Worm (Caenorhabditis elegans) whole organism, L2 larva: ENCODE results near the gene pgp-11.

Source experiments
- C34F6.9 ChIP-seq: fragments of 150-350 bp; optimal IDR thresholded peaks from 2 replicates; lab custom pipeline; 2014; ENCODE audit warnings: missing biosample characterization, missing genetic modification characterization
- R02D3.7 ChIP-seq: fragments of 150-350 bp; optimal IDR thresholded peaks from 2 replicates; lab custom pipeline; 2014; ENCODE audit warnings: missing biosample characterization, missing genetic modification characterization
- Y55F3AM.14 ChIP-seq: fragments of 200-800 bp; sonication (Bioruptor generic); optimal IDR thresholded peaks from 2 replicates; lab custom pipeline; 2018; ENCODE audit warnings: mild to moderate bottlenecking, missing genetic modification characterization, missing compliant biosample characterization
- ZK546.5 ChIP-seq: sonication (generic microtip); optimal IDR thresholded peaks from 2 replicates; lab custom pipeline; 2017; ENCODE audit warnings: missing biosample characterization, missing genetic modification characterization
- alr-1 ChIP-seq: fragments of 150-350 bp; optimal IDR thresholded peaks from 2 replicates; lab custom pipeline; 2014; ENCODE audit warnings: missing biosample characterization, missing genetic modification characterization
- aly-2 ChIP-seq: fragments of 150-350 bp; optimal IDR thresholded peaks from 2 replicates; lab custom pipeline; 2014; ENCODE audit warnings: missing biosample characterization, missing genetic modification characterization
- ama-1 ChIP-seq: fragments of 150-350 bp; optimal IDR thresholded peaks from 2 replicates; lab custom pipeline; 2018; ENCODE audit warnings: inconsistent platforms
- blmp-1 ChIP-seq: sonication (generic microtip); optimal IDR thresholded peaks from 2 replicates; lab custom pipeline; 2017; ENCODE audit warnings: missing genetic modification characterization, mild to moderate bottlenecking, missing compliant biosample characterization, antibody characterized with exemption, moderate library complexity; ENCODE audit not compliant: insufficient read depth
- ceh-16 ChIP-seq: fragments of 150-350 bp; optimal IDR thresholded peaks from 2 replicates; lab custom pipeline; 2014; ENCODE audit warnings: missing biosample characterization, missing genetic modification characterization
- ceh-82 ChIP-seq: fragments of 150-350 bp; optimal IDR thresholded peaks from 2 replicates; lab custom pipeline; 2014; ENCODE audit warnings: missing biosample characterization, missing genetic modification characterization
- crh-2 ChIP-seq: sonication (generic microtip); optimal IDR thresholded peaks from 2 replicates; lab custom pipeline; 2017; ENCODE audit warnings: missing biosample characterization, missing genetic modification characterization
- dmd-4 ChIP-seq: sonication (generic microtip); optimal IDR thresholded peaks from 2 replicates; lab custom pipeline; 2017; ENCODE audit warnings: missing biosample characterization, missing genetic modification characterization
- egl-27 ChIP-seq: sonication (generic microtip); optimal IDR thresholded peaks from 3 replicates; lab custom pipeline; 2017; ENCODE audit warnings: missing biosample characterization, missing genetic modification reagents, missing genetic modification characterization
- elt-1 ChIP-seq: fragments of 150-350 bp; optimal IDR thresholded peaks from 2 replicates; lab custom pipeline; 2014; ENCODE audit warnings: missing biosample characterization, missing genetic modification characterization
- elt-3 ChIP-seq: sonication (generic microtip); optimal IDR thresholded peaks from 2 replicates; lab custom pipeline; 2017; ENCODE audit warnings: missing biosample characterization, missing genetic modification characterization
- fos-1 ChIP-seq: fragments of 150-350 bp; optimal IDR thresholded peaks from 2 replicates; lab custom pipeline; 2014; ENCODE audit warnings: missing biosample characterization, missing genetic modification characterization
- gmeb-1 ChIP-seq: fragments of 150-350 bp; optimal IDR thresholded peaks from 2 replicates; lab custom pipeline; 2014; ENCODE audit warnings: missing biosample characterization, missing genetic modification characterization
- lin-11 ChIP-seq: fragments of 150-350 bp; sonication (generic microtip); optimal IDR thresholded peaks from 2 replicates; lab custom pipeline; 2014; ENCODE audit warnings: missing biosample characterization, missing genetic modification characterization, inconsistent platforms, mixed read lengths
- lin-13 ChIP-seq: fragments of 150-350 bp; optimal IDR thresholded peaks from 2 replicates; lab custom pipeline; 2014; ENCODE audit warnings: missing biosample characterization, missing genetic modification reagents, missing genetic modification characterization
- lin-39 ChIP-seq: fragments of 150-350 bp; optimal IDR thresholded peaks from 2 replicates; lab custom pipeline; 2014; ENCODE audit warnings: missing biosample characterization, missing genetic modification reagents, missing genetic modification characterization
- lsy-2 ChIP-seq, 2 experiments: fragments of 150-350 bp in 1 of 2; sonication (generic microtip) in 1 of 2; optimal IDR thresholded peaks; 2 replicates each; lab custom pipeline; 2014 to 2017; ENCODE audit warnings: missing biosample characterization in 2 of 2, missing genetic modification characterization in 2 of 2
- mab-5 ChIP-seq: fragments of 150-350 bp; optimal IDR thresholded peaks from 2 replicates; lab custom pipeline; 2014; ENCODE audit warnings: missing biosample characterization, missing genetic modification characterization
- mbf-1 ChIP-seq: sonication (generic microtip); optimal IDR thresholded peaks from 2 replicates; lab custom pipeline; 2017; ENCODE audit warnings: missing biosample characterization, missing genetic modification characterization
- mdl-1 ChIP-seq, 2 experiments: fragments of 150-350 bp in 1 of 2; sonication (generic microtip) in 1 of 2; optimal IDR thresholded peaks; 2 replicates each; lab custom pipeline; 2017; ENCODE audit warnings: missing biosample characterization in 2 of 2, missing genetic modification characterization in 2 of 2
- nhr-10 ChIP-seq: sonication (generic microtip); optimal IDR thresholded peaks from 2 replicates; lab custom pipeline; 2017; ENCODE audit warnings: missing biosample characterization, missing genetic modification characterization
- nhr-11 ChIP-seq: fragments of 150-350 bp; optimal IDR thresholded peaks from 2 replicates; lab custom pipeline; 2014; ENCODE audit warnings: missing biosample characterization, missing genetic modification characterization
- nhr-12 ChIP-seq: fragments of 150-350 bp; optimal IDR thresholded peaks from 2 replicates; lab custom pipeline; 2014; ENCODE audit warnings: missing biosample characterization, missing genetic modification characterization
- nhr-129 ChIP-seq: fragments of 150-350 bp; optimal IDR thresholded peaks from 2 replicates; lab custom pipeline; 2014; ENCODE audit warnings: missing biosample characterization, missing genetic modification characterization
- nhr-21 ChIP-seq: fragments of 150-350 bp; optimal IDR thresholded peaks from 2 replicates; lab custom pipeline; 2014; ENCODE audit warnings: missing biosample characterization, missing genetic modification characterization
- nhr-23 ChIP-seq: fragments of 150-350 bp; optimal IDR thresholded peaks from 2 replicates; lab custom pipeline; 2014; ENCODE audit warnings: missing biosample characterization, missing genetic modification reagents, missing genetic modification characterization
- nhr-237 ChIP-seq: fragments of 150-350 bp; optimal IDR thresholded peaks from 2 replicates; lab custom pipeline; 2014; ENCODE audit warnings: missing biosample characterization, missing genetic modification characterization
- nhr-25 ChIP-seq: fragments of 150-350 bp; sonication (generic microtip); optimal IDR thresholded peaks from 3 replicates; lab custom pipeline; 2014; ENCODE audit warnings: missing biosample characterization, missing genetic modification characterization
- nhr-6 ChIP-seq: fragments of 150-350 bp; optimal IDR thresholded peaks from 2 replicates; lab custom pipeline; 2014; ENCODE audit warnings: missing biosample characterization, missing genetic modification characterization
- nhr-77 ChIP-seq: fragments of 150-350 bp; optimal IDR thresholded peaks from 2 replicates; lab custom pipeline; 2014; ENCODE audit warnings: missing biosample characterization, missing genetic modification characterization
- peb-1 ChIP-seq: fragments of 150-350 bp; optimal IDR thresholded peaks from 2 replicates; lab custom pipeline; 2014; ENCODE audit warnings: missing biosample characterization, missing genetic modification characterization
- sem-4 ChIP-seq: fragments of 150-350 bp; optimal IDR thresholded peaks from 2 replicates; lab custom pipeline; 2014; ENCODE audit warnings: missing biosample characterization, missing genetic modification reagents, missing genetic modification characterization
- skn-1 ChIP-seq: sonication (generic microtip); optimal IDR thresholded peaks from 2 replicates; lab custom pipeline; 2017; ENCODE audit warnings: missing biosample characterization, missing genetic modification characterization
- sma-3 ChIP-seq: sonication (generic microtip); optimal IDR thresholded peaks from 2 replicates; lab custom pipeline; 2016; ENCODE audit warnings: missing genetic modification reagents, missing genetic modification characterization, missing compliant biosample characterization
- sma-9 ChIP-seq, 2 experiments: fragments of 150-350 bp in 1 of 2; sonication (generic microtip) in 1 of 2; optimal IDR thresholded peaks; 2 replicates each; lab custom pipeline; 2014 to 2016; ENCODE audit warnings: missing genetic modification characterization in 2 of 2, mild to moderate bottlenecking in 1 of 2, missing biosample characterization in 1 of 2, missing compliant biosample characterization in 1 of 2, missing genetic modification reagents in 1 of 2, moderate library complexity in 1 of 2
- snpc-4 ChIP-seq: fragments of 150-350 bp; optimal IDR thresholded peaks from 2 replicates; lab custom pipeline; 2014; ENCODE audit warnings: missing biosample characterization, missing genetic modification characterization
- unc-39 ChIP-seq: fragments of 150-350 bp; optimal IDR thresholded peaks from 2 replicates; lab custom pipeline; 2014; ENCODE audit warnings: missing biosample characterization, missing genetic modification characterization
- unc-55 ChIP-seq: fragments of 150-350 bp; sonication (generic microtip); optimal IDR thresholded peaks from 3 replicates; lab custom pipeline; 2014; ENCODE audit warnings: missing biosample characterization, missing genetic modification reagents, missing genetic modification characterization
- unc-62 ChIP-seq: fragments of 150-350 bp; optimal IDR thresholded peaks from 2 replicates; lab custom pipeline; 2014; ENCODE audit warnings: missing biosample characterization, missing genetic modification reagents, missing genetic modification characterization
- zag-1 ChIP-seq: fragments of 150-350 bp; optimal IDR thresholded peaks from 2 replicates; lab custom pipeline; 2014; ENCODE audit warnings: missing biosample characterization, missing genetic modification characterization
- ztf-1 ChIP-seq: fragments of 200-800 bp; sonication (Bioruptor generic); conservative IDR thresholded peaks from 2 replicates; pipeline ENCODE4 v1.3.6; 2022; ENCODE audit warnings: missing genetic modification characterization, missing compliant biosample characterization
- ztf-11 ChIP-seq: sonication (generic microtip); optimal IDR thresholded peaks from 2 replicates; lab custom pipeline; 2017; ENCODE audit warnings: missing biosample characterization, missing genetic modification characterization
- ztf-4 ChIP-seq: fragments of 150-350 bp; optimal IDR thresholded peaks from 2 replicates; lab custom pipeline; 2014; ENCODE audit warnings: missing biosample characterization, missing genetic modification characterization

pgp-11 gene

DNA sequence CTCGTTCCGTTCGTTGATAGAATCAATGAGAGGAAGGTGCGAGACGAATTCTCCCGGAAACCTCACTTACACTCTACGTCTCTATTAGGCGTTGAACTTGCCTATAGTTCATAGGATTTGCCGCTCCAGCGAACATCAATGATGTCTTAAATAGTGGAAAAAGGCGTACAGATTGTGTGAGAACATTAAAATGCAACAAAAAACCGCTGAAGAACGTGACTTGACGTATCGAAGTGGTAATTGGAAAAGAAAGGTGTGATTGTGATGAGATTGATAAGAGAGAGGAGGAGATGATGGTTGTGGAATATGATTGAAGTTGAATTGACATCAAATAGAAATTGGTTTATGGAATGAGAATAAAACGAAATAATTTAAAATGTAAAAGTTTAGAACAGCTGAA is 30.0 kb upstream of the pgp-11 start:
- TF ChIP-seq fos-1 (tag; lab: Kevin White, UChicago) (peak; percentile 46), C34F6.9 (tag; lab: Kevin White, UChicago) (no peak), elt-3 (tag; lab: Kevin White, UChicago) (no peak), alr-1 (tag; lab: Kevin White, UChicago) (no peak), ZK546.5 (no peak)

DNA sequence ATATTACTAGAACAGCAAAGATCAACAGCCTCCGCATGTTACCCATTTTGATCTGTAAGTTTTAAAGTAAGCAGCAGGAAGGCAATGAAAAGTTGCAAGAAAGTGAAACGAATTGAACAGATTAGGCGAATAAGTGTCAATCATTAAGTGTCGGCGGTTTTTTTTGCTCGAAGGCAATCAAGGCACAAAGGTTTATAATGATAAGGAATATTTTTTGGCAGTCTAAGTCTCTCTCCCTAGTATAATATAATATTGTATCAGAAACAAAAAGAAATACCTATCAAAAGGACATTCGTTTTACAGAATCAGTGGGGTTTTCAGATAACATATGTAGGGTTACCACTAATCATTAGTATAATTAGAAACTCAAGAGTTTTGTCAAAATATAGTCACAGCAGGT is 28.6 kb upstream of the pgp-11 start, which contains the start of gene nrf-6:
Gene nrf-6, minus strand, starts transcription at position 52 of the 400 bp plus-strand sequence.
- TF ChIP-seq unc-55 (GFP tag; lab: Kevin White, UChicago) (no peak), fos-1 (tag; lab: Kevin White, UChicago) (peak; percentile 56)

DNA sequence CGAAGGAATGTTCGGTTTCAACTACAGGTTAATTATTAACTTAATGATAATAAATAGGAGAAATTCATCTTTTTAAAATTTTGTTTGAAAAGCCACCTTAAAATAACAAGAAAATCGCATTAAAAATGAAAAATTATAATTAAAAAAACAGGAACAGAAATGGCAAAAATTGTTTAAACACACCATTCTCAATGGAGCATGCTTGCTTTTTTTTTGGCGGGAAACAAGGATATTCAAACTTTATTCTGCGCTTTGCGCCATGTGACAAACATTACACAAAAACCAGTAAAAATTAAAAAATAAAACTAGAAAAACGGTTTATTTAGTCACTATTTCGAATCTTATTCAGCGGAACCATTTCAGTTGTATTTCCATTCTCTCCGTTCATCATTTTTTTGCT is 24.7 kb upstream of the pgp-11 start:
- TF ChIP-seq ztf-11 (tag; lab: Kevin White, UChicago) = no peak
- no peak for TF ChIP-seq nhr-11

ce11 chrII:8028246-8028694 is 24.2 kb upstream of the pgp-11 start:
- peak; percentile 61 for TF ChIP-seq sem-4 (tag; lab: Kevin White, UChicago)
- TF ChIP-seq lsy-2 (tag; optimal IDR thresholded peaks at IDR 0.05; lab: Kevin White, UChicago) = peak; percentile 60 to 79
- TF ChIP-seq egl-27 (tag; lab: Kevin White, UChicago) = peak; percentile 55
- peak; percentile 94 for TF ChIP-seq Y55F3AM.14
- peak; percentile 50 for TF ChIP-seq nhr-25 (tag; lab: Kevin White, UChicago)
- no peak for TF ChIP-seq dmd-4 (tag; lab: Kevin White, UChicago)
- peak; percentile 53 for TF ChIP-seq nhr-6 (tag; lab: Kevin White, UChicago)
- no peak for TF ChIP-seq blmp-1
- TF ChIP-seq aly-2 (tag; lab: Kevin White, UChicago) = no peak
- peak; percentile 79 for TF ChIP-seq C34F6.9 (tag; lab: Kevin White, UChicago)
- no peak for TF ChIP-seq lin-39 (tag; lab: Kevin White, UChicago)
- TF ChIP-seq nhr-23 (tag; lab: Kevin White, UChicago) = no peak
- TF ChIP-seq skn-1 = no peak
- no peak for TF ChIP-seq nhr-10 (tag; lab: Kevin White, UChicago)
- peak; percentile 35 for TF ChIP-seq unc-62 (GFP tag; lab: Kevin White, UChicago)
- peak; percentile 85 for TF ChIP-seq nhr-129
- TF ChIP-seq ZK546.5 = peak; percentile 16
- no peak for TF ChIP-seq unc-39
- TF ChIP-seq elt-3 (tag; lab: Kevin White, UChicago) = no peak
- TF ChIP-seq nhr-237 (tag; lab: Kevin White, UChicago) = no peak
- TF ChIP-seq lin-11 (tag; lab: Kevin White, UChicago) = peak; percentile 73
- peak; percentile 80 for TF ChIP-seq lin-13 (GFP tag; lab: Kevin White, UChicago)
- no peak for TF ChIP-seq nhr-12 (tag; lab: Kevin White, UChicago)
- no peak for TF ChIP-seq ztf-1
- TF ChIP-seq alr-1 (tag; lab: Kevin White, UChicago) = no peak
- peak in 1 of 2 experiments; percentile 68 for TF ChIP-seq mdl-1 (tag; optimal IDR thresholded peaks at IDR 0.05; lab: Kevin White, UChicago)
- TF ChIP-seq fos-1 (tag; lab: Kevin White, UChicago) = peak; percentile 67
- TF ChIP-seq crh-2 (tag; lab: Kevin White, UChicago) = peak; percentile 80
- peak; percentile 82 for TF ChIP-seq sma-3 (GFP tag; lab: Kevin White, UChicago)
- no peak for TF ChIP-seq mab-5 (tag; lab: Kevin White, UChicago)
- TF ChIP-seq ceh-16 = no peak
- no peak for TF ChIP-seq mbf-1
- TF ChIP-seq elt-1 (tag; lab: Kevin White, UChicago) = no peak
- TF ChIP-seq ztf-4 (tag; lab: Kevin White, UChicago) = peak; percentile 45
- no peak for TF ChIP-seq ama-1 (lab: Kevin White, UChicago)
- no peak for TF ChIP-seq nhr-11
- no peak for TF ChIP-seq ztf-11 (tag; lab: Kevin White, UChicago)
- no peak for TF ChIP-seq peb-1 (tag; lab: Kevin White, UChicago)
- TF ChIP-seq nhr-21 = peak; percentile 82
- peak; percentile 78 for TF ChIP-seq zag-1 (tag; lab: Kevin White, UChicago)
- TF ChIP-seq gmeb-1 (tag; lab: Kevin White, UChicago) = peak; percentile 59
- TF ChIP-seq nhr-77 (tag; lab: Kevin White, UChicago) = no peak
- peak; percentile 80 for TF ChIP-seq unc-55 (GFP tag; lab: Kevin White, UChicago)
- TF ChIP-seq ceh-82 (tag; lab: Kevin White, UChicago) = no peak
- no peak for TF ChIP-seq R02D3.7
- peak; percentile 70 for TF ChIP-seq snpc-4 (tag; lab: Kevin White, UChicago)
- TF ChIP-seq sma-9 (GFP tag; optimal IDR thresholded peaks at IDR 0.05; lab: Kevin White, UChicago) = peak; percentile 34
- TF ChIP-seq sma-9 (tag; optimal IDR thresholded peaks at IDR 0.05; lab: Kevin White, UChicago) = no peak
